Worm (Caenorhabditis elegans): ENCODE data around the gene dhhc-8.
A peak's percentile ranks its signal among the peaks of the same experiment; 100 is the strongest.

DNA sequence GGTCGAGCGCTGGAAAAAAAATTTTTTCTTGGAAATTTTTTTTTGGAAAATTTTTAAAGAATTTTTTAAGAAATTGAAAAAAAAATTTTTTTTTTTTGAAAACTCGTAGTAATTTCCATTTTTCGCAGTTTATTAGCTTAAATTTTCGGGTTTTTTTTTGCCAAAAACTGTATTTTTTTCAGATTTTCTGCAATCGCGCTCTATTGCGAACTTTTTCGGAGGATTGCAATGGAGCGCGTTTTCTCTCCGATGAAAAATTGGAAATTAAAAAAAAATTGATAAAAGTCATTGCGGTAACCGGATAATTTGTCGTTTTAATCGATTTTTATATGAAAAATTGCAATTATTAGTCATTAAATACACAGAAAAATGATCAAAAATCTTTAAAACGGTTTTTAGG is 44.4 kb downstream of the dhhc-8 start:
- TF ChIP-seq lin-39 (tag; optimal IDR thresholded peaks at IDR 0.05), result no peak
- no peak for TF ChIP-seq unc-62 (GFP tag; optimal IDR thresholded peaks at IDR 0.05)
- TF ChIP-seq ceh-16 (tag; optimal IDR thresholded peaks at IDR 0.05), result no peak
- peak; percentile 35 for TF ChIP-seq unc-55 (GFP tag; optimal IDR thresholded peaks at IDR 0.05)
- no peak for TF ChIP-seq skn-1 (tag; optimal IDR thresholded peaks at IDR 0.05)
- no peak for TF ChIP-seq mdl-1 (tag; optimal IDR thresholded peaks at IDR 0.05)
- TF ChIP-seq ama-1 (optimal IDR thresholded peaks at IDR 0.05), result no peak
- no peak for TF ChIP-seq R02D3.7 (tag; optimal IDR thresholded peaks at IDR 0.05)
- no peak for TF ChIP-seq egl-27 (tag; optimal IDR thresholded peaks at IDR 0.05)
